Fruit fly (Drosophila melanogaster) whole organism, pupa: ENCODE data around the gene Acbp3.

Experiments
- CG14655 ChIP-seq: fragments of 200-800 bp; sonication (Bioruptor generic); optimal IDR thresholded peaks from 3 replicates; lab custom pipeline; 2017; ENCODE audit warnings: mild to moderate bottlenecking, missing biosample characterization, missing genetic modification reagents, missing genetic modification characterization
- CG17806 ChIP-seq: fragments of 200-800 bp; sonication (Bioruptor generic); optimal IDR thresholded peaks from 2 replicates; lab custom pipeline; 2018; ENCODE audit warnings: missing biosample characterization, mild to moderate bottlenecking, missing genetic modification characterization, moderate library complexity
- CG8301 ChIP-seq: fragments of 200-800 bp; sonication (Bioruptor generic); optimal IDR thresholded peaks from 2 replicates; lab custom pipeline; 2018; ENCODE audit warnings: missing biosample characterization, mild to moderate bottlenecking, missing genetic modification characterization
- Snoo ChIP-seq: fragments of 200-800 bp; sonication (Bioruptor generic); optimal IDR thresholded peaks from 3 replicates; lab custom pipeline; 2017; ENCODE audit warnings: missing biosample characterization, mild to moderate bottlenecking, missing genetic modification characterization, inconsistent platforms

dm6 chr3L:7143283-7143682 lies 12.6 kb downstream of the Acbp3 start:
- TF ChIP-seq CG17806 (tag; lab: Kevin White, UChicago) (no peak), Snoo (tag; lab: Kevin White, UChicago) (no peak), CG8301 (tag; lab: Kevin White, UChicago) (no peak), CG14655 (GFP tag; lab: Kevin White, UChicago) (no peak)
